Worm (Caenorhabditis elegans): Measurements from ENCODE around the gene msi-1.

DNA sequence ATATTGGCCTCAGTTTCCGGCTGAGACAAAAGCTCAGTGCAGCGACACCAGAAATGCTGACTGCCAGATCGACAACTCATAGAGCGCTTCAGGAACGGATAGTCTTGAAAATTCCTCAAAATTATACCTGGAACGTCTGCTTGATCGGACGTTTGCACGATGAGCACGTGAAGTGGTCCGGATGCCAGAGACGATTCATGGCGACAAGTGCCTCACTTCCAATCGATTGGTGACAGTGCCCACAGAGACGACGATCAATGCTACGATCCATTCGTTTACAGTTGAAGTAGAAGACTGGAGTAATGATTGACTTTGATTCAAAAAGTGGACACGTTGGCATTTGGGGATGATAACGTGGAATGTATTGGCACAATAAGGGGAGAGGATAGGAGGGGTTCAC is 10.2 kb upstream of the msi-1 start, which contains the start of gene Y1A5A.1:
- TF ChIP-seq lsy-2 (tag; optimal IDR thresholded peaks at IDR 0.05) (no peak), unc-39 (tag; optimal IDR thresholded peaks at IDR 0.05) (no peak), nhr-237 (tag; optimal IDR thresholded peaks at IDR 0.05) (no peak), hlh-1 (tag; optimal IDR thresholded peaks at IDR 0.05) (no peak), ces-1 (GFP tag; optimal IDR thresholded peaks at IDR 0.05) (no peak), mab-5 (tag; optimal IDR thresholded peaks at IDR 0.05) (no peak), mep-1 (tag; optimal IDR thresholded peaks at IDR 0.05) (no peak), unc-62 (GFP tag; optimal IDR thresholded peaks at IDR 0.05) (no peak)

Data from whole organism, mixed stage, embryonic.